Fruit fly (Drosophila melanogaster): ENCODE results near the gene Tsp2A.

DNA sequence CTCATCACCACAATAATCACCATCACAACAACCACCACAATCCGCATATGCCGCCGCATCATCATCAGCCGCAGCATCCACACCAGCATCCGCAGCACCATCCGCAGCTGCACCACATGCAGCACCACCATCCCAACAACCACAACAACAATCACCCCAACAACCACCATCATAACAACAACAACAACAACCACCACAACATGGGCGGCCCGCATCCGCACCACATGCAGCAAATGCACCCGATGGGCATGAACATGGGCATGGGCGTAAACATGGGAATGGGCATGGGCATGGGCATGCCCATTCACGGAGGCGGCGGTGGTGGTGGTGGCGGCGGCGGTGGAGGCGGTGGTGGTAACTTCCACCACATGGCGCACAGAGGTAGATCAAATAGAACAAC, 26.3 kb downstream of the Tsp2A start:
- no peak for TF ChIP-seq CG8478 (optimal IDR thresholded peaks at IDR 0.05)
- TF ChIP-seq CTCF (optimal IDR thresholded peaks at IDR 0.05): no peak
